Fruit fly (Drosophila melanogaster) whole organism: ENCODE data around the gene ru.

Experiments used
- Dll ChIP-seq: fragments of >200 bp; optimal IDR thresholded peaks from 2 replicates; lab custom pipeline; 2017
- EcR ChIP-seq, 2 experiments: fragments of >200 bp; optimal IDR thresholded peaks; 2 replicates each; lab custom pipeline; 2017; ENCODE audit warnings: missing biosample characterization in 2 of 2, missing genetic modification characterization in 2 of 2, missing genetic modification reagents in 2 of 2
- psq ChIP-seq: fragments of >200 bp; optimal IDR thresholded peaks from 2 replicates; lab custom pipeline; 2017
- usp ChIP-seq: fragments of >200 bp; optimal IDR thresholded peaks from 2 replicates; lab custom pipeline; 2017; ENCODE audit warnings: missing biosample characterization, missing genetic modification characterization, mixed read lengths

- TF ChIP-seq psq (lab: Kevin White, UChicago), result no peak
- no peak for TF ChIP-seq usp
- TF ChIP-seq EcR (GFP tag; optimal IDR thresholded peaks at IDR 0.05; lab: Kevin White, UChicago), result no peak
- no peak for TF ChIP-seq Dll (lab: Kevin White, UChicago)
These were observed 20.0 kb downstream of the ru start for dm6 chr3L:1390410-1390809.
